Fruit fly (Drosophila melanogaster) whole organism, prepupa: ENCODE data around the gene mask.

Experiments used
- Blimp-1 ChIP-seq: fragments of 200-800 bp; sonication (Bioruptor generic); optimal IDR thresholded peaks from 3 replicates; lab custom pipeline; 2017; ENCODE audit warnings: missing biosample characterization, missing genetic modification characterization, mild to moderate bottlenecking, moderate library complexity, missing genetic modification reagents
- CG10669 ChIP-seq: fragments of 200-800 bp; sonication (Bioruptor generic); optimal IDR thresholded peaks from 3 replicates; lab custom pipeline; 2018; ENCODE audit warnings: missing biosample characterization, mild to moderate bottlenecking, missing genetic modification characterization, moderate library complexity
- CG1621 ChIP-seq: fragments of 200-800 bp; sonication (Bioruptor generic); optimal IDR thresholded peaks from 3 replicates; lab custom pipeline; 2018; ENCODE audit warnings: missing biosample characterization, mild to moderate bottlenecking, missing genetic modification characterization
- CG3032 ChIP-seq: fragments of 200-800 bp; optimal IDR thresholded peaks from 2 replicates; lab custom pipeline; 2019; ENCODE audit warnings: missing biosample characterization, mild to moderate bottlenecking, missing genetic modification characterization, moderate library complexity
- CG31627 ChIP-seq: fragments of 200-800 bp; sonication (Bioruptor generic); optimal IDR thresholded peaks from 3 replicates; lab custom pipeline; 2016; ENCODE audit warnings: missing biosample characterization, missing genetic modification characterization
- CG6808 ChIP-seq: fragments of 200-800 bp; sonication (Bioruptor generic); optimal IDR thresholded peaks from 3 replicates; lab custom pipeline; 2017; ENCODE audit warnings: missing biosample characterization, missing genetic modification characterization, mild to moderate bottlenecking, moderate library complexity, missing genetic modification reagents
- CG6854 ChIP-seq: fragments of 200-800 bp; sonication (Bioruptor generic); optimal IDR thresholded peaks from 2 replicates; lab custom pipeline; 2017; ENCODE audit warnings: missing biosample characterization, mild to moderate bottlenecking, missing genetic modification characterization
- CG7368 ChIP-seq: fragments of 200-800 bp; sonication (Bioruptor generic); optimal IDR thresholded peaks from 3 replicates; lab custom pipeline; 2016; ENCODE audit warnings: missing biosample characterization, missing genetic modification characterization
- CG8319 ChIP-seq: fragments of 200-800 bp; sonication (Bioruptor generic); optimal IDR thresholded peaks from 3 replicates; lab custom pipeline; 2016; ENCODE audit warnings: missing biosample characterization, missing genetic modification characterization
- Gug ChIP-seq: fragments of 200-800 bp; sonication (Bioruptor generic); IDR thresholded peaks from 2 replicates; pipeline ENCODE4 v1.3.6; 2022; ENCODE audit warnings: missing biosample characterization, missing genetic modification characterization
- esn ChIP-seq: fragments of 200-800 bp; sonication (Bioruptor generic); optimal IDR thresholded peaks from 2 replicates; lab custom pipeline; 2016; ENCODE audit warnings: missing biosample characterization, mild to moderate bottlenecking, missing genetic modification characterization, moderate library complexity
- net ChIP-seq: fragments of 200-800 bp; sonication (Bioruptor generic); optimal IDR thresholded peaks from 3 replicates; lab custom pipeline; 2016; ENCODE audit warnings: missing biosample characterization, missing genetic modification characterization

- no peak for TF ChIP-seq CG10669 (GFP tag; lab: Kevin White, UChicago)
- no peak for TF ChIP-seq CG6854 (GFP tag; lab: Kevin White, UChicago)
- TF ChIP-seq CG7368: no peak
- no peak for TF ChIP-seq Gug (GFP tag; lab: Robert Waterston, UW)
- no peak for TF ChIP-seq CG31627
- no peak for TF ChIP-seq net (GFP tag; lab: Kevin White, UChicago)
- TF ChIP-seq CG6808 (GFP tag; lab: Kevin White, UChicago): no peak
- no peak for TF ChIP-seq CG8319
- TF ChIP-seq CG1621 (tag; lab: Kevin White, UChicago): no peak
- TF ChIP-seq Blimp-1 (GFP tag; lab: Kevin White, UChicago): no peak
- TF ChIP-seq CG3032 (tag; lab: Kevin White, UChicago): no peak
- TF ChIP-seq esn: no peak
Measured at dm6 chr3R:24299148-24299547, 68.8 kb downstream of the mask start.
